Fruit fly (Drosophila melanogaster) whole organism, embryonic: ENCODE measurements around the gene IFT52.
A peak's percentile ranks its signal among the peaks of the same experiment; 100 is the strongest.

Source experiments
- CG10147 ChIP-seq: fragments of 200-800 bp; sonication (Bioruptor generic); optimal IDR thresholded peaks from 2 replicates; lab custom pipeline; 2019; ENCODE audit warnings: missing biosample characterization, mild to moderate bottlenecking, missing genetic modification characterization, moderate library complexity
- CG10267 ChIP-seq: fragments of 200-800 bp; sonication (Bioruptor generic); optimal IDR thresholded peaks from 2 replicates; lab custom pipeline; 2018; ENCODE audit warnings: missing biosample characterization, mild to moderate bottlenecking, missing genetic modification characterization, moderate library complexity
- CG11398 ChIP-seq: fragments of 200-800 bp; sonication (Bioruptor generic); optimal IDR thresholded peaks from 2 replicates; lab custom pipeline; 2016; ENCODE audit warnings: missing biosample characterization, missing genetic modification characterization
- CG12219 ChIP-seq: fragments of 200-800 bp; sonication (Bioruptor generic); optimal IDR thresholded peaks from 3 replicates; lab custom pipeline; 2018; ENCODE audit warnings: missing biosample characterization, mild to moderate bottlenecking, missing genetic modification characterization
- CG12769 ChIP-seq: fragments of 200-800 bp; sonication (Bioruptor generic); optimal IDR thresholded peaks from 2 replicates; lab custom pipeline; 2019; ENCODE audit warnings: missing biosample characterization, mild to moderate bottlenecking, missing genetic modification characterization, moderate library complexity
- CG13287 ChIP-seq: fragments of 200-800 bp; sonication (Bioruptor generic); IDR thresholded peaks from 2 replicates; pipeline ENCODE4 v1.3.6; 2022; ENCODE audit warnings: missing biosample characterization, missing genetic modification characterization; ENCODE audit not compliant: partially characterized antibody
- CG15696 ChIP-seq: fragments of 200-800 bp; sonication (Bioruptor generic); optimal IDR thresholded peaks from 2 replicates; lab custom pipeline; 2019; ENCODE audit warnings: missing biosample characterization, mild to moderate bottlenecking, missing genetic modification characterization, moderate library complexity
- CG16813 ChIP-seq: fragments of 200-800 bp; sonication (Bioruptor generic); IDR thresholded peaks from 3 replicates; pipeline ENCODE4 v1.3.6; 2022; ENCODE audit warnings: missing biosample characterization, missing genetic modification characterization; ENCODE audit not compliant: partially characterized antibody
- CG17361 ChIP-seq: fragments of 200-800 bp; sonication (Bioruptor generic); IDR thresholded peaks from 3 replicates; pipeline ENCODE4 v1.3.6; 2022; ENCODE audit warnings: missing biosample characterization, missing genetic modification characterization
- CG2712 ChIP-seq: fragments of 200-800 bp; optimal IDR thresholded peaks from 3 replicates; lab custom pipeline; 2019; ENCODE audit warnings: missing biosample characterization, mild to moderate bottlenecking, missing genetic modification characterization, moderate library complexity
- CG2875 ChIP-seq: fragments of 200-800 bp; sonication (Bioruptor generic); optimal IDR thresholded peaks from 2 replicates; lab custom pipeline; 2017; ENCODE audit warnings: missing biosample characterization, mild to moderate bottlenecking, missing genetic modification characterization, missing genetic modification reagents
- CG30403 ChIP-seq: fragments of 200-800 bp; sonication (Bioruptor generic); optimal IDR thresholded peaks from 3 replicates; lab custom pipeline; 2016; ENCODE audit warnings: missing biosample characterization, missing genetic modification characterization
- CG34376 ChIP-seq: fragments of 200-800 bp; sonication (Bioruptor generic); optimal IDR thresholded peaks from 2 replicates; lab custom pipeline; 2018; ENCODE audit warnings: missing biosample characterization, mild to moderate bottlenecking, missing genetic modification characterization
- CG4730 ChIP-seq: fragments of 200-800 bp; sonication (Bioruptor generic); IDR thresholded peaks from 2 replicates; pipeline ENCODE4 v1.3.6; 2022; ENCODE audit warnings: missing biosample characterization, missing genetic modification characterization
- CkIIα-i1 ChIP-seq: fragments of 200-800 bp; sonication (Bioruptor generic); IDR thresholded peaks from 2 replicates; pipeline ENCODE4 v1.3.6; 2022; ENCODE audit warnings: missing biosample characterization, missing genetic modification characterization
- Doc3 ChIP-seq: fragments of 200-800 bp; sonication (Bioruptor generic); IDR thresholded peaks from 3 replicates; pipeline ENCODE4 v1.3.6; 2022; ENCODE audit warnings: missing biosample characterization, missing genetic modification characterization; ENCODE audit not compliant: partially characterized antibody
- Dp ChIP-seq: fragments of 200-800 bp; sonication (Bioruptor generic); optimal IDR thresholded peaks from 2 replicates; lab custom pipeline; 2018; ENCODE audit warnings: missing biosample characterization, mild to moderate bottlenecking, missing genetic modification characterization, moderate library complexity
- E2f2 ChIP-seq: fragments of 200-800 bp; sonication (Bioruptor generic); IDR thresholded peaks from 2 replicates; pipeline ENCODE4 v1.3.6; 2022; ENCODE audit warnings: missing biosample characterization, missing genetic modification characterization
- Fer3 ChIP-seq: fragments of 200-800 bp; sonication (Bioruptor generic); optimal IDR thresholded peaks from 2 replicates; lab custom pipeline; 2018; ENCODE audit warnings: missing biosample characterization, mild to moderate bottlenecking, missing genetic modification characterization, moderate library complexity
- Hey ChIP-seq: fragments of 200-800 bp; sonication (Bioruptor generic); optimal IDR thresholded peaks from 3 replicates; lab custom pipeline; 2018; ENCODE audit warnings: missing biosample characterization, mild to moderate bottlenecking, missing genetic modification characterization
- Hr78 ChIP-seq, 2 experiments: fragments of 200-800 bp in 1 of 2; fragments of >200 bp in 1 of 2; sonication (Bioruptor generic) in 1 of 2; optimal IDR thresholded peaks; 2 replicates each; lab custom pipeline; 2017 to 2019; ENCODE audit warnings: missing biosample characterization in 2 of 2, missing genetic modification characterization in 2 of 2, mild to moderate bottlenecking in 1 of 2, moderate library complexity in 1 of 2
- MBD-R2 ChIP-seq: fragments of 200-800 bp; sonication (Bioruptor generic); IDR thresholded peaks from 2 replicates; pipeline ENCODE4 v1.3.6; 2022; ENCODE audit warnings: missing biosample characterization, missing genetic modification characterization
- MESR4 ChIP-seq: fragments of 200-800 bp; sonication (Bioruptor generic); optimal IDR thresholded peaks from 2 replicates; lab custom pipeline; 2018; ENCODE audit warnings: missing biosample characterization, mild to moderate bottlenecking, missing genetic modification characterization, moderate library complexity
- NK7.1 ChIP-seq: fragments of 200-800 bp; sonication (Bioruptor generic); optimal IDR thresholded peaks from 3 replicates; lab custom pipeline; 2016; ENCODE audit warnings: missing biosample characterization, missing genetic modification characterization
- NfI ChIP-seq: fragments of 200-800 bp; sonication (Bioruptor generic); optimal IDR thresholded peaks from 3 replicates; lab custom pipeline; 2018; ENCODE audit warnings: missing biosample characterization, mild to moderate bottlenecking, missing genetic modification characterization, moderate library complexity
- Pdp1 ChIP-seq, 2 experiments: fragments of 200-800 bp; sonication (Bioruptor generic); optimal IDR thresholded peaks; 3 replicates each; lab custom pipeline; 2016; ENCODE audit warnings: missing biosample characterization in 2 of 2, missing genetic modification characterization in 2 of 2, mild to moderate bottlenecking in 1 of 2, moderate library complexity in 1 of 2
- Poxn ChIP-seq: fragments of 200-800 bp; sonication (Bioruptor generic); IDR thresholded peaks from 2 replicates; pipeline ENCODE4 v1.3.6; 2022; ENCODE audit warnings: missing biosample characterization, missing genetic modification characterization
- Rfx ChIP-seq: fragments of 200-800 bp; sonication (Bioruptor generic); IDR thresholded peaks from 2 replicates; pipeline ENCODE4 v1.3.6; 2022; ENCODE audit warnings: missing biosample characterization, missing genetic modification characterization
- Scr ChIP-seq: fragments of 200-800 bp; sonication (Bioruptor generic); IDR thresholded peaks from 2 replicates; pipeline ENCODE4 v1.3.6; 2022; ENCODE audit warnings: missing biosample characterization, missing genetic modification characterization; ENCODE audit not compliant: partially characterized antibody
- Taf1 ChIP-seq: fragments of 200-800 bp; sonication (Bioruptor generic); IDR thresholded peaks from 2 replicates; pipeline ENCODE4 v1.3.6; 2022; ENCODE audit warnings: missing biosample characterization, missing genetic modification characterization
- btn ChIP-seq: fragments of 200-800 bp; sonication (Bioruptor generic); optimal IDR thresholded peaks from 2 replicates; lab custom pipeline; 2016; ENCODE audit warnings: missing biosample characterization, missing genetic modification characterization
- chinmo ChIP-seq: fragments of 200-800 bp; sonication (Bioruptor generic); IDR thresholded peaks from 4 replicates; pipeline ENCODE4 v1.3.6; 2022; ENCODE audit warnings: missing biosample characterization, missing genetic modification characterization; ENCODE audit not compliant: partially characterized antibody
- ci ChIP-seq: fragments of 200-800 bp; sonication (Bioruptor generic); IDR thresholded peaks from 3 replicates; pipeline ENCODE4 v1.3.6; 2022; ENCODE audit warnings: missing biosample characterization, missing genetic modification characterization
- crol ChIP-seq: fragments of 200-800 bp; sonication (Bioruptor generic); IDR thresholded peaks from 2 replicates; pipeline ENCODE4 v1.3.6; 2022; ENCODE audit warnings: missing biosample characterization, missing genetic modification characterization
- crp ChIP-seq, 2 experiments: fragments of 200-800 bp; sonication (Bioruptor generic); optimal IDR thresholded peaks; 2 replicates in 1 of 2; 3 replicates in 1 of 2; lab custom pipeline; 2017; ENCODE audit warnings: missing biosample characterization in 2 of 2, missing genetic modification characterization in 2 of 2, mild to moderate bottlenecking in 1 of 2, moderate library complexity in 1 of 2
- exex ChIP-seq: fragments of 200-800 bp; sonication (Bioruptor generic); optimal IDR thresholded peaks from 4 replicates; lab custom pipeline; 2018; ENCODE audit warnings: missing biosample characterization, mild to moderate bottlenecking, missing genetic modification characterization, moderate library complexity
- fd3F ChIP-seq: fragments of 200-800 bp; sonication (Bioruptor generic); optimal IDR thresholded peaks from 2 replicates; lab custom pipeline; 2018; ENCODE audit warnings: missing biosample characterization, mild to moderate bottlenecking, missing genetic modification characterization, moderate library complexity
- ftz-f1 ChIP-seq: fragments of 200-800 bp; sonication (Bioruptor generic); optimal IDR thresholded peaks from 2 replicates; lab custom pipeline; 2016; ENCODE audit warnings: missing biosample characterization, missing genetic modification characterization
- jumu ChIP-seq: fragments of 200-800 bp; sonication (Bioruptor generic); optimal IDR thresholded peaks from 3 replicates; lab custom pipeline; 2016; ENCODE audit warnings: missing biosample characterization, missing genetic modification characterization
- kni ChIP-seq: fragments of 200-800 bp; sonication (Bioruptor generic); optimal IDR thresholded peaks from 3 replicates; lab custom pipeline; 2017; ENCODE audit warnings: mild to moderate bottlenecking, missing biosample characterization, missing genetic modification reagents, missing genetic modification characterization
- lilli ChIP-seq: fragments of 200-800 bp; sonication (Bioruptor generic); optimal IDR thresholded peaks from 3 replicates; lab custom pipeline; 2016; ENCODE audit warnings: missing biosample characterization, missing genetic modification characterization
- mirr ChIP-seq: fragments of 200-800 bp; sonication (Bioruptor generic); optimal IDR thresholded peaks from 3 replicates; lab custom pipeline; 2018; ENCODE audit warnings: missing biosample characterization, mild to moderate bottlenecking, missing genetic modification characterization
- shn ChIP-seq: fragments of 200-800 bp; sonication (Bioruptor generic); optimal IDR thresholded peaks from 3 replicates; lab custom pipeline; 2016; ENCODE audit warnings: missing biosample characterization, missing genetic modification characterization
- so ChIP-seq: fragments of 200-800 bp; sonication (Bioruptor generic); IDR thresholded peaks from 3 replicates; pipeline ENCODE4 v1.3.6; 2022; ENCODE audit warnings: missing biosample characterization, missing genetic modification characterization
- sr ChIP-seq: fragments of 200-800 bp; sonication (Bioruptor generic); IDR thresholded peaks from 3 replicates; pipeline ENCODE4 v1.3.6; 2022; ENCODE audit warnings: missing biosample characterization, missing genetic modification characterization
- sug ChIP-seq: fragments of 200-800 bp; optimal IDR thresholded peaks from 2 replicates; lab custom pipeline; 2019; ENCODE audit warnings: missing biosample characterization, mild to moderate bottlenecking, missing genetic modification characterization, moderate library complexity
- unc-4 ChIP-seq: fragments of 200-800 bp; sonication (Bioruptor generic); IDR thresholded peaks from 2 replicates; pipeline ENCODE4 v1.3.6; 2022; ENCODE audit warnings: missing biosample characterization, missing genetic modification characterization; ENCODE audit not compliant: partially characterized antibody
- zfh2 ChIP-seq: fragments of 200-800 bp; sonication (Bioruptor generic); optimal IDR thresholded peaks from 2 replicates; lab custom pipeline; 2016; ENCODE audit warnings: missing biosample characterization, missing genetic modification characterization

IFT52 gene

DNA sequence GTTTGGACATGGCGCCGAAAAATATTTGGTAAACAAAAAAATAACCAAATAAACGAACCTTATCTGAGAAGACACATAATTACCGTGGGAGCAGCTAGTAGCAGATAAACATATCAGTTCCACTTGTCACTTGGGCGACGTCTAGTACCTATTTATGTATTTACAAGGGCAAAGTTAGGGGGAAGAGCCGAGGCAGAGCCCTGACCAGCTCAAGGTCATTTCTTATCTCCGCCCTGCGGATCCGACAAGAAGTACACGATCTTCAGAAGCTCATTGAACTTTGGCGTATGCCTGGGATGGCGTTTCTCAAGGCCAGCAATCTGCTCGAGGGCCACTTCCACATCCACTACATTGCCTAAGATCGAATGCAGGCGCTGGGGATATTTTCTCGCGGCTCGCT lies 7.7 kb upstream of the IFT52 start:
- TF ChIP-seq ftz-f1 (GFP tag; lab: Kevin White, UChicago): peak; percentile 86
- TF ChIP-seq CG34376: peak; percentile 58
- TF ChIP-seq exex (tag; lab: Kevin White, UChicago): peak; percentile 18
- TF ChIP-seq Hr78 (GFP tag; optimal IDR thresholded peaks at IDR 0.05; lab: Kevin White, UChicago): peak in 1 of 2 experiments; percentile 58
- TF ChIP-seq sug (tag; lab: Kevin White, UChicago): peak; percentile 60
- TF ChIP-seq crol (GFP tag; lab: Robert Waterston, UW): 0 out of 2 replicates have a peak, but pooled peaks have one; percentile 11
- peak; percentile 55 for TF ChIP-seq Hey (tag; lab: Kevin White, UChicago)
- TF ChIP-seq so (GFP tag; lab: Robert Waterston, UW): no peak
- TF ChIP-seq CkIIα-i1: no peak
- peak; percentile 13 for TF ChIP-seq CG12769 (tag; lab: Kevin White, UChicago)
- TF ChIP-seq lilli (GFP tag; lab: Kevin White, UChicago): no peak
- TF ChIP-seq ci (GFP tag; lab: Robert Waterston, UW): 0 out of 3 replicates have a peak, but pooled peaks have one; percentile 51
- TF ChIP-seq CG15696 (tag; lab: Kevin White, UChicago): no peak
- TF ChIP-seq mirr (GFP tag; lab: Kevin White, UChicago): peak; percentile 59

- TF ChIP-seq chinmo (GFP tag; lab: Robert Waterston, UW): 0 out of 4 replicates have a peak, but pooled peaks have one; percentile 58
- no peak for TF ChIP-seq Fer3 (tag; lab: Kevin White, UChicago)
- TF ChIP-seq Pdp1 (GFP tag; optimal IDR thresholded peaks at IDR 0.05; lab: Kevin White, UChicago): peak in 1 of 2 experiments; percentile 13
- peak; percentile 16 for TF ChIP-seq sug (tag; lab: Kevin White, UChicago)
- TF ChIP-seq Scr (GFP tag; lab: Robert Waterston, UW): peak; percentile 15; the same call in 1 of the 2 replicates
- TF ChIP-seq NfI (GFP tag; lab: Kevin White, UChicago): no peak
- no peak for TF ChIP-seq fd3F
- no peak for TF ChIP-seq CG30403 (GFP tag; lab: Kevin White, UChicago)
- TF ChIP-seq btn (GFP tag; lab: Kevin White, UChicago): no peak
- TF ChIP-seq CG11398 (GFP tag; lab: Kevin White, UChicago): no peak
- TF ChIP-seq CG12219 (GFP tag; lab: Kevin White, UChicago): no peak
- TF ChIP-seq CG10267: no peak
- TF ChIP-seq sr (GFP tag; lab: Robert Waterston, UW): no peak
- TF ChIP-seq Dp (GFP tag; lab: Kevin White, UChicago): peak; percentile 61
- TF ChIP-seq CG2712: no peak
- no peak for TF ChIP-seq Taf1 (GFP tag; lab: Robert Waterston, UW)
- no peak for TF ChIP-seq zfh2 (GFP tag; lab: Kevin White, UChicago)
- peak; percentile 60 for TF ChIP-seq MESR4 (GFP tag; lab: Kevin White, UChicago)
- TF ChIP-seq MBD-R2 (GFP tag; lab: Robert Waterston, UW): peak; percentile 21; the same call in 1 of the 2 replicates
- TF ChIP-seq NK7.1 (GFP tag; lab: Kevin White, UChicago): no peak
- 0 out of 2 replicates have a peak, but pooled peaks have one; percentile 14 for TF ChIP-seq unc-4 (GFP tag; lab: Robert Waterston, UW)
- TF ChIP-seq E2f2 (GFP tag; lab: Robert Waterston, UW): peak; percentile 76
- TF ChIP-seq CG16813 (GFP tag; lab: Robert Waterston, UW): peak; percentile 12; the same call in 1 of the 3 replicates
- no peak for TF ChIP-seq CG10147 (GFP tag; lab: Kevin White, UChicago)
- peak; percentile 2 for TF ChIP-seq kni (GFP tag; lab: Kevin White, UChicago)
- TF ChIP-seq Doc3 (GFP tag; lab: Robert Waterston, UW): peak; percentile 52; the same call in 1 of the 3 replicates
- no peak for TF ChIP-seq Poxn (GFP tag; lab: Robert Waterston, UW)
- no peak for TF ChIP-seq CG4730 (GFP tag; lab: Robert Waterston, UW)
- no peak for TF ChIP-seq CG2875 (GFP tag; lab: Kevin White, UChicago)
- TF ChIP-seq shn: no peak
- TF ChIP-seq CG17361 (GFP tag; lab: Robert Waterston, UW): peak; percentile 0; the same call in 1 of the 3 replicates
- no peak for TF ChIP-seq jumu (GFP tag; lab: Kevin White, UChicago)
- 0 out of 2 replicates have a peak, but pooled peaks have one; percentile 18 for TF ChIP-seq CG13287 (GFP tag; lab: Robert Waterston, UW)
- no peak for TF ChIP-seq Rfx (GFP tag; lab: Robert Waterston, UW)
- TF ChIP-seq crp (GFP tag; optimal IDR thresholded peaks at IDR 0.05; lab: Kevin White, UChicago): peak in 1 of 2 experiments; percentile 39
- TF ChIP-seq, all 482 proteins: peak for 15
Measured at dm6 chr2L:6562358-6562687, 5.0 kb upstream of the IFT52 start.
